Worm (Caenorhabditis elegans) whole organism, young adult: ENCODE results near the gene C32D5.10.

Experiments
- B0035.1 ChIP-seq: sonication (generic microtip); optimal IDR thresholded peaks from 2 replicates; lab custom pipeline; 2016; ENCODE audit warnings: missing genetic modification characterization, mild to moderate bottlenecking, missing compliant biosample characterization, missing genotype, missing genetic modification reagents
- F23B12.7 ChIP-seq: sonication (generic microtip); optimal IDR thresholded peaks from 2 replicates; lab custom pipeline; 2017; ENCODE audit warnings: missing genetic modification characterization, mild to moderate bottlenecking, missing compliant biosample characterization, antibody characterized with exemption, moderate library complexity; ENCODE audit not compliant: insufficient read depth
- F49E8.2 ChIP-seq: sonication (generic microtip); optimal IDR thresholded peaks from 3 replicates; lab custom pipeline; 2017; ENCODE audit warnings: missing genetic modification characterization, mild to moderate bottlenecking, missing compliant biosample characterization, antibody characterized with exemption, moderate library complexity; ENCODE audit not compliant: insufficient read depth
- F57A8.1 ChIP-seq: fragments of 200-800 bp; sonication (Bioruptor generic); optimal IDR thresholded peaks from 2 replicates; lab custom pipeline; 2018; ENCODE audit warnings: mild to moderate bottlenecking, missing genetic modification characterization, moderate library complexity, missing compliant biosample characterization
- F57C9.4 ChIP-seq: sonication (generic microtip); optimal IDR thresholded peaks from 2 replicates; lab custom pipeline; 2017; ENCODE audit warnings: mild to moderate bottlenecking, missing genetic modification characterization, missing compliant biosample characterization
- Y53G8AR.9 ChIP-seq: fragments of 200-800 bp; sonication (Bioruptor generic); conservative IDR thresholded peaks from 2 replicates; pipeline ENCODE4 v1.3.6; 2022; ENCODE audit warnings: missing genetic modification reagents, missing genetic modification characterization, missing compliant biosample characterization
- Y79H2A.3 ChIP-seq: fragments of 200-800 bp; sonication (Bioruptor generic); conservative IDR thresholded peaks from 2 replicates; pipeline ENCODE4 v1.3.6; 2022; ENCODE audit warnings: missing genetic modification reagents, missing genetic modification characterization, missing compliant biosample characterization
- Y95B8A.8 ChIP-seq: fragments of 200-800 bp; sonication (Bioruptor generic); IDR thresholded peaks from 2 replicates; pipeline ENCODE4 v1.3.6; 2022; ENCODE audit warnings: missing genetic modification reagents, missing genetic modification characterization, missing compliant biosample characterization
- ZK185.1 ChIP-seq: sonication (generic microtip); optimal IDR thresholded peaks from 2 replicates; lab custom pipeline; 2016; ENCODE audit warnings: mild to moderate bottlenecking, missing genetic modification characterization, missing compliant biosample characterization; ENCODE audit not compliant: poor library complexity, severe bottlenecking
- atf-7 ChIP-seq: sonication (generic microtip); optimal IDR thresholded peaks from 2 replicates; lab custom pipeline; 2017; ENCODE audit warnings: mild to moderate bottlenecking, missing genetic modification characterization, missing compliant biosample characterization
- athp-1 ChIP-seq: sonication (generic microtip); optimal IDR thresholded peaks from 2 replicates; lab custom pipeline; 2017; ENCODE audit warnings: mild to moderate bottlenecking, missing genetic modification characterization, missing compliant biosample characterization
- attf-6 ChIP-seq: fragments of 200-800 bp; sonication (Bioruptor generic); IDR thresholded peaks from 2 replicates; pipeline ENCODE4 v1.3.6; 2022; ENCODE audit warnings: missing genetic modification reagents, missing genetic modification characterization, missing compliant biosample characterization
- bed-2 ChIP-seq: fragments of 200-800 bp; sonication (Bioruptor generic); IDR thresholded peaks from 2 replicates; pipeline ENCODE4 v1.3.6; 2022; ENCODE audit warnings: missing genetic modification reagents, missing genetic modification characterization, missing compliant biosample characterization
- ccch-3 ChIP-seq: fragments of 200-800 bp; sonication (Bioruptor generic); optimal IDR thresholded peaks from 2 replicates; lab custom pipeline; 2018; ENCODE audit warnings: mild to moderate bottlenecking, missing genetic modification characterization, missing compliant biosample characterization
- cebp-2 ChIP-seq: fragments of 200-800 bp; sonication (Bioruptor generic); IDR thresholded peaks from 2 replicates; pipeline ENCODE4 v1.3.6; 2022; ENCODE audit warnings: missing genetic modification characterization, missing compliant biosample characterization
- ceh-100 ChIP-seq: fragments of 200-800 bp; sonication (Bioruptor generic); IDR thresholded peaks from 2 replicates; pipeline ENCODE4 v1.3.6; 2022; ENCODE audit warnings: missing genetic modification reagents, missing genetic modification characterization, missing compliant biosample characterization
- ceh-58 ChIP-seq: fragments of 200-800 bp; sonication (Bioruptor generic); IDR thresholded peaks from 2 replicates; pipeline ENCODE4 v1.3.6; 2022; ENCODE audit warnings: missing genetic modification characterization, missing compliant biosample characterization
- ceh-91 ChIP-seq: fragments of 200-800 bp; sonication (Bioruptor generic); IDR thresholded peaks from 2 replicates; pipeline ENCODE4 v1.3.6; 2022; ENCODE audit warnings: missing genetic modification reagents, missing genetic modification characterization, missing compliant biosample characterization
- die-1 ChIP-seq: sonication (generic microtip); optimal IDR thresholded peaks from 2 replicates; lab custom pipeline; 2016; ENCODE audit warnings: missing genotype, mild to moderate bottlenecking, missing genetic modification characterization, missing compliant biosample characterization
- dox-1 ChIP-seq: fragments of 200-800 bp; sonication (Bioruptor generic); IDR thresholded peaks from 2 replicates; pipeline ENCODE4 v1.3.6; 2022; ENCODE audit warnings: missing genetic modification reagents, missing genetic modification characterization, missing compliant biosample characterization
- dpff-1 ChIP-seq: sonication (generic microtip); optimal IDR thresholded peaks from 2 replicates; lab custom pipeline; 2017; ENCODE audit warnings: mild to moderate bottlenecking, missing genetic modification characterization, missing compliant biosample characterization
- efl-1 ChIP-seq: fragments of 150-350 bp; optimal IDR thresholded peaks from 2 replicates; lab custom pipeline; 2014; ENCODE audit warnings: missing biosample characterization, missing genetic modification reagents, missing genetic modification characterization
- egl-18 ChIP-seq: fragments of 200-800 bp; sonication (Bioruptor generic); IDR thresholded peaks from 2 replicates; pipeline ENCODE4 v1.3.6; 2022; ENCODE audit warnings: missing genetic modification reagents, missing genetic modification characterization, missing compliant biosample characterization
- egl-44 ChIP-seq: fragments of 200-800 bp; sonication (Bioruptor generic); IDR thresholded peaks from 2 replicates; pipeline ENCODE4 v1.3.6; 2022; ENCODE audit warnings: missing genetic modification reagents, missing genetic modification characterization, missing compliant biosample characterization
- hlh-26 ChIP-seq: fragments of 200-800 bp; sonication (Bioruptor generic); conservative IDR thresholded peaks from 2 replicates; pipeline ENCODE4 v1.3.6; 2022; ENCODE audit warnings: missing genetic modification reagents, missing genetic modification characterization, missing compliant biosample characterization
- hmg-1.2 ChIP-seq: fragments of 200-800 bp; sonication (Bioruptor generic); IDR thresholded peaks from 2 replicates; pipeline ENCODE4 v1.3.6; 2022; ENCODE audit warnings: missing genetic modification reagents, missing genetic modification characterization, missing compliant biosample characterization
- hsf-1 ChIP-seq: fragments of 200-800 bp; sonication (Bioruptor generic); IDR thresholded peaks from 2 replicates; pipeline ENCODE4 v1.3.6; 2022; ENCODE audit warnings: missing genetic modification reagents, missing genetic modification characterization, missing compliant biosample characterization
- lin-26 ChIP-seq: fragments of 200-800 bp; sonication (Bioruptor generic); IDR thresholded peaks from 2 replicates; pipeline ENCODE4 v1.3.6; 2022; ENCODE audit warnings: missing genetic modification reagents, missing genetic modification characterization, missing compliant biosample characterization
- lin-35 ChIP-seq, 3 experiments: fragments of 150-350 bp in 2 of 3; sonication (generic microtip) in 1 of 3; optimal IDR thresholded peaks; 2 replicates each; lab custom pipeline; 2014 to 2018; ENCODE audit warnings: missing biosample characterization in 3 of 3, missing genetic modification characterization in 3 of 3, missing genetic modification reagents in 3 of 3
- lin-54 ChIP-seq: fragments of 200-800 bp; sonication (Bioruptor generic); optimal IDR thresholded peaks from 2 replicates; lab custom pipeline; 2018; ENCODE audit warnings: mild to moderate bottlenecking, missing genetic modification characterization, missing compliant biosample characterization
- lsl-1 ChIP-seq: fragments of 200-800 bp; sonication (Bioruptor generic); optimal IDR thresholded peaks from 2 replicates; lab custom pipeline; 2018; ENCODE audit warnings: mild to moderate bottlenecking, missing genetic modification characterization, moderate library complexity, missing compliant biosample characterization
- madf-10 ChIP-seq: sonication (generic microtip); optimal IDR thresholded peaks from 2 replicates; lab custom pipeline; 2016; ENCODE audit warnings: mild to moderate bottlenecking, missing genetic modification characterization, missing compliant biosample characterization
- madf-6 ChIP-seq: fragments of 200-800 bp; sonication (Bioruptor generic); IDR thresholded peaks from 2 replicates; pipeline ENCODE4 v1.3.6; 2022; ENCODE audit warnings: missing genetic modification reagents, missing genetic modification characterization, missing compliant biosample characterization
- mel-28 ChIP-seq: sonication (generic microtip); optimal IDR thresholded peaks from 2 replicates; lab custom pipeline; 2016; ENCODE audit warnings: borderline replicate concordance, mild to moderate bottlenecking, missing genetic modification characterization, missing compliant biosample characterization
- mes-4 ChIP-seq: sonication (generic microtip); optimal IDR thresholded peaks from 2 replicates; lab custom pipeline; 2016; ENCODE audit warnings: missing genotype, missing genetic modification characterization, missing compliant biosample characterization
- mxl-1 ChIP-seq: sonication (generic microtip); optimal IDR thresholded peaks from 2 replicates; lab custom pipeline; 2016; ENCODE audit warnings: missing genetic modification characterization, missing compliant biosample characterization
- nhr-80 ChIP-seq: sonication (generic microtip); optimal IDR thresholded peaks from 2 replicates; lab custom pipeline; 2016; ENCODE audit warnings: missing genetic modification characterization, missing compliant biosample characterization
- pbrm-1 ChIP-seq: fragments of 200-800 bp; sonication (Bioruptor generic); IDR thresholded peaks from 2 replicates; pipeline ENCODE4 v1.3.6; 2022; ENCODE audit warnings: missing genetic modification reagents, missing genetic modification characterization, missing compliant biosample characterization
- rpc-1 ChIP-seq, 2 experiments: fragments of 150-350 bp in 1 of 2; sonication (generic microtip) in 1 of 2; optimal IDR thresholded peaks; 2 replicates each; lab custom pipeline; 2014 to 2018; ENCODE audit warnings: missing biosample characterization in 1 of 2, missing genetic modification characterization in 1 of 2, missing genetic modification reagents in 1 of 2, missing genotype in 1 of 2
- sdz-38 ChIP-seq: sonication (generic microtip); optimal IDR thresholded peaks from 2 replicates; lab custom pipeline; 2016; ENCODE audit warnings: missing genotype, missing genetic modification characterization, missing compliant biosample characterization
- sea-2 ChIP-seq: fragments of 200-800 bp; sonication (Bioruptor generic); IDR thresholded peaks from 2 replicates; pipeline ENCODE4 v1.3.6; 2022; ENCODE audit warnings: missing genetic modification characterization, missing compliant biosample characterization
- snpc-3.4 ChIP-seq: sonication (generic microtip); optimal IDR thresholded peaks from 2 replicates; lab custom pipeline; 2017; ENCODE audit warnings: missing genetic modification characterization, mild to moderate bottlenecking, missing compliant biosample characterization, antibody characterized with exemption, moderate library complexity, missing genotype, missing genetic modification reagents
- tbp1 ChIP-seq: fragments of 200-800 bp; sonication (Bioruptor generic); optimal IDR thresholded peaks from 2 replicates; lab custom pipeline; 2018; ENCODE audit warnings: mild to moderate bottlenecking, missing genetic modification characterization, missing compliant biosample characterization
- tlf-1 ChIP-seq: fragments of 200-800 bp; sonication (Bioruptor generic); optimal IDR thresholded peaks from 2 replicates; lab custom pipeline; 2018; ENCODE audit warnings: mild to moderate bottlenecking, missing genetic modification characterization, missing compliant biosample characterization
- zim-3 ChIP-seq: sonication (generic microtip); optimal IDR thresholded peaks from 2 replicates; lab custom pipeline; 2017; ENCODE audit warnings: mild to moderate bottlenecking, missing genetic modification characterization, moderate library complexity, missing compliant biosample characterization
- ztf-22 ChIP-seq: fragments of 200-800 bp; sonication (Bioruptor generic); optimal IDR thresholded peaks from 2 replicates; lab custom pipeline; 2018; ENCODE audit warnings: mild to moderate bottlenecking, missing genetic modification characterization, moderate library complexity, missing compliant biosample characterization
- ztf-3 ChIP-seq: fragments of 200-800 bp; sonication (Bioruptor generic); optimal IDR thresholded peaks from 2 replicates; lab custom pipeline; 2018; ENCODE audit warnings: mild to moderate bottlenecking, missing genetic modification characterization, missing compliant biosample characterization

C32D5.10 gene

ce11 chrII:6358905-6359304 is 7.1 kb upstream of the C32D5.10 start, which contains the start of gene C32D5.12 (continued):
- TF ChIP-seq ztf-22 (GFP tag; lab: Kevin White, UChicago) = no peak

ce11 chrII:6358232-6358631 is 6.4 kb upstream of the C32D5.10 start:
- TF ChIP-seq ceh-100 (GFP tag; lab: Robert Waterston, UW) (no peak), egl-44 (GFP tag; lab: Robert Waterston, UW) (no peak), madf-10 (tag; lab: Kevin White, UChicago) (no peak), ccch-3 (GFP tag; lab: Kevin White, UChicago) (no peak), mxl-1 (tag; lab: Kevin White, UChicago) (no peak), ceh-58 (GFP tag; lab: Robert Waterston, UW) (0 out of 2 replicates have a peak, but pooled peaks have one; percentile 93), die-1 (tag; lab: Kevin White, UChicago) (peak; percentile 25), bed-2 (no peak), hmg-1.2 (GFP tag; lab: Robert Waterston, UW) (no peak), atf-7 (tag; lab: Kevin White, UChicago) (no peak), zim-3 (tag; lab: Kevin White, UChicago) (no peak), efl-1 (GFP tag; lab: Kevin White, UChicago) (no peak), mel-28 (tag; lab: Kevin White, UChicago) (no peak), B0035.1 (no peak), F57C9.4 (tag; lab: Kevin White, UChicago) (no peak), athp-1 (peak; percentile 50), lin-35 (GFP tag; optimal IDR thresholded peaks at IDR 0.05; lab: Kevin White, UChicago) (no peak), lin-54 (GFP tag; lab: Kevin White, UChicago) (peak; percentile 37), dox-1 (GFP tag; lab: Robert Waterston, UW) (no peak), Y79H2A.3 (no peak), egl-18 (no peak), ztf-3 (GFP tag; lab: Kevin White, UChicago) (no peak), hsf-1 (GFP tag; lab: Robert Waterston, UW) (0 out of 2 replicates have a peak, but pooled peaks have one; percentile 30), sea-2 (GFP tag; lab: Robert Waterston, UW) (no peak), rpc-1 (optimal IDR thresholded peaks at IDR 0.05; lab: Kevin White, UChicago) (peak; percentile 56), rpc-1 (tag; optimal IDR thresholded peaks at IDR 0.05; lab: Kevin White, UChicago) (peak; percentile 78), hlh-26 (GFP tag; lab: Robert Waterston, UW) (no peak), cebp-2 (GFP tag; lab: Robert Waterston, UW) (no peak), F23B12.7 (peak; percentile 54), snpc-3.4 (tag; lab: Kevin White, UChicago) (peak; percentile 37), tlf-1 (GFP tag; lab: Kevin White, UChicago) (no peak), nhr-80 (tag; lab: Kevin White, UChicago) (no peak), lin-26 (GFP tag; lab: Robert Waterston, UW) (peak; percentile 66), F57A8.1 (GFP tag; lab: Kevin White, UChicago) (no peak), sdz-38 (no peak), lsl-1 (no peak), Y53G8AR.9 (GFP tag; lab: Robert Waterston, UW) (no peak), Y95B8A.8 (GFP tag; lab: Robert Waterston, UW) (no peak), ZK185.1 (tag; lab: Kevin White, UChicago) (no peak), tbp1 (peak; percentile 83), attf-6 (GFP tag; lab: Robert Waterston, UW) (no peak), dpff-1 (tag; lab: Kevin White, UChicago) (no peak), mes-4 (tag; lab: Kevin White, UChicago) (no peak), ceh-91 (GFP tag; lab: Robert Waterston, UW) (no peak), pbrm-1 (no peak), F49E8.2 (tag; lab: Kevin White, UChicago) (peak; percentile 35), madf-6 (GFP tag; lab: Robert Waterston, UW) (peak; percentile 49; the same call in 1 of the 2 replicates)
